Worm (Caenorhabditis elegans) whole organism, midembryonic: ENCODE results near the gene Y32F6A.5.

ENCODE experiments used
- T22C8.4 ChIP-seq: fragments of 200-800 bp; sonication (Bioruptor generic); IDR thresholded peaks from 2 replicates; pipeline ENCODE4 v1.3.6; 2022; ENCODE audit warnings: missing genetic modification characterization, missing compliant biosample characterization
- cog-1 ChIP-seq: sonication (generic microtip); optimal IDR thresholded peaks from 2 replicates; lab custom pipeline; 2016; ENCODE audit warnings: missing genetic modification characterization, missing compliant biosample characterization
- flt-1 ChIP-seq: fragments of 200-800 bp; sonication (Bioruptor generic); IDR thresholded peaks from 2 replicates; pipeline ENCODE4 v1.3.6; 2022; ENCODE audit warnings: missing genetic modification characterization, missing compliant biosample characterization
- klf-2 ChIP-seq: fragments of 200-800 bp; sonication (Bioruptor generic); conservative IDR thresholded peaks from 2 replicates; pipeline ENCODE4 v1.3.6; 2022; ENCODE audit warnings: missing genetic modification reagents, missing genetic modification characterization, missing compliant biosample characterization
- med-1 ChIP-seq: sonication (generic microtip); optimal IDR thresholded peaks from 2 replicates; lab custom pipeline; 2017; ENCODE audit warnings: missing genetic modification characterization, mild to moderate bottlenecking, missing compliant biosample characterization, antibody characterized with exemption, missing genetic modification reagents; ENCODE audit not compliant: insufficient read depth
- ref-1 ChIP-seq: fragments of 200-800 bp; sonication (Bioruptor generic); conservative IDR thresholded peaks from 2 replicates; pipeline ENCODE4 v1.3.6; 2022; ENCODE audit warnings: missing genetic modification reagents, missing genetic modification characterization, missing compliant biosample characterization
- tab-1 ChIP-seq: fragments of 200-800 bp; sonication (Bioruptor generic); IDR thresholded peaks from 2 replicates; pipeline ENCODE4 v1.3.6; 2022; ENCODE audit warnings: missing genetic modification characterization, missing compliant biosample characterization
- ztf-23 ChIP-seq: fragments of 200-800 bp; sonication (Bioruptor generic); IDR thresholded peaks from 2 replicates; pipeline ENCODE4 v1.3.6; 2022; ENCODE audit warnings: missing genetic modification reagents, missing genetic modification characterization, missing compliant biosample characterization
- ztf-29 ChIP-seq: fragments of 200-800 bp; sonication (Bioruptor generic); IDR thresholded peaks from 2 replicates; pipeline ENCODE4 v1.3.6; 2022; ENCODE audit warnings: missing genetic modification reagents, missing genetic modification characterization, missing compliant biosample characterization

Gene Y32F6A.5

ce11 chrV:10478097-10478828, 24.9 kb upstream of the Y32F6A.5 start, which contains the start of the genes crp-1 and Y32F6B.9:
TSS of gene crp-1 (plus strand) at chrV:10478564.
TSS of gene Y32F6B.9 (plus strand) at chrV:10478699.
- no peak for TF ChIP-seq cog-1 (tag; lab: Kevin White, UChicago)
- TF ChIP-seq klf-2 (GFP tag; lab: Robert Waterston, UW), result no peak
- TF ChIP-seq tab-1 (GFP tag; lab: Robert Waterston, UW), result no peak
- no peak for TF ChIP-seq ztf-29 (GFP tag; lab: Robert Waterston, UW)
- TF ChIP-seq ztf-23, result no peak
- TF ChIP-seq T22C8.4, result no peak
- TF ChIP-seq med-1, result no peak
- no peak for TF ChIP-seq flt-1
- no peak for TF ChIP-seq ref-1 (GFP tag; lab: Robert Waterston, UW)

- TF ChIP-seq klf-2 (GFP tag; lab: Robert Waterston, UW) (no peak), ztf-23 (no peak), tab-1 (GFP tag; lab: Robert Waterston, UW) (no peak), flt-1 (no peak), ref-1 (GFP tag; lab: Robert Waterston, UW) (no peak), cog-1 (tag; lab: Kevin White, UChicago) (no peak), ztf-29 (GFP tag; lab: Robert Waterston, UW) (no peak), med-1 (no peak), T22C8.4 (no peak)
Measured at ce11 chrV:10476864-10477443, 23.5 kb upstream of the Y32F6A.5 start.

ce11 chrV:10475421-10475820, 22.0 kb upstream of the Y32F6A.5 start:
- TF ChIP-seq ztf-29 (GFP tag; lab: Robert Waterston, UW) (no peak), cog-1 (tag; lab: Kevin White, UChicago) (no peak), T22C8.4 (no peak), klf-2 (GFP tag; lab: Robert Waterston, UW) (no peak), ref-1 (GFP tag; lab: Robert Waterston, UW) (no peak), flt-1 (no peak), tab-1 (GFP tag; lab: Robert Waterston, UW) (no peak), med-1 (no peak), ztf-23 (no peak)

ce11 chrV:10474040-10474439, 20.6 kb upstream of the Y32F6A.5 start:
- TF ChIP-seq ref-1 (GFP tag; lab: Robert Waterston, UW) (no peak), ztf-29 (GFP tag; lab: Robert Waterston, UW) (no peak), tab-1 (GFP tag; lab: Robert Waterston, UW) (no peak), ztf-23 (no peak), T22C8.4 (no peak)

- no peak for TF ChIP-seq tab-1 (GFP tag; lab: Robert Waterston, UW)
- no peak for TF ChIP-seq ztf-29 (GFP tag; lab: Robert Waterston, UW)
- TF ChIP-seq klf-2 (GFP tag; lab: Robert Waterston, UW), result no peak
- TF ChIP-seq flt-1, result no peak
- TF ChIP-seq med-1, result no peak
- TF ChIP-seq cog-1 (tag; lab: Kevin White, UChicago), result no peak
- no peak for TF ChIP-seq ref-1 (GFP tag; lab: Robert Waterston, UW)
- no peak for TF ChIP-seq ztf-23
- no peak for TF ChIP-seq T22C8.4
Measured at ce11 chrV:10472901-10473774, 19.7 kb upstream of the Y32F6A.5 start.

- no peak for TF ChIP-seq klf-2 (GFP tag; lab: Robert Waterston, UW)
- TF ChIP-seq ref-1 (GFP tag; lab: Robert Waterston, UW), result no peak
- no peak for TF ChIP-seq T22C8.4
- TF ChIP-seq ztf-23, result no peak
- no peak for TF ChIP-seq tab-1 (GFP tag; lab: Robert Waterston, UW)
- no peak for TF ChIP-seq ztf-29 (GFP tag; lab: Robert Waterston, UW)
- no peak for TF ChIP-seq med-1
- no peak for TF ChIP-seq cog-1 (tag; lab: Kevin White, UChicago)
- no peak for TF ChIP-seq flt-1
Measured at ce11 chrV:10471007-10471406, 17.6 kb upstream of the Y32F6A.5 start.

- TF ChIP-seq ztf-23 (no peak), cog-1 (tag; lab: Kevin White, UChicago) (no peak), flt-1 (no peak), klf-2 (GFP tag; lab: Robert Waterston, UW) (no peak), ztf-29 (GFP tag; lab: Robert Waterston, UW) (no peak), tab-1 (GFP tag; lab: Robert Waterston, UW) (no peak)
Measured at ce11 chrV:10469845-10470244, 16.4 kb upstream of the Y32F6A.5 start.

- no peak for TF ChIP-seq ztf-23
- TF ChIP-seq cog-1 (tag; lab: Kevin White, UChicago), result no peak
- no peak for TF ChIP-seq ref-1 (GFP tag; lab: Robert Waterston, UW)
Measured at ce11 chrV:10468709-10469108, 15.3 kb upstream of the Y32F6A.5 start.

- TF ChIP-seq T22C8.4 (no peak), cog-1 (tag; lab: Kevin White, UChicago) (no peak), ztf-29 (GFP tag; lab: Robert Waterston, UW) (no peak), ref-1 (GFP tag; lab: Robert Waterston, UW) (no peak), klf-2 (GFP tag; lab: Robert Waterston, UW) (no peak), tab-1 (GFP tag; lab: Robert Waterston, UW) (no peak), flt-1 (no peak), ztf-23 (no peak), med-1 (no peak)
Measured at ce11 chrV:10468190-10468589, 14.8 kb upstream of the Y32F6A.5 start, which contains the start of gene egl-9. TSS of gene egl-9 (plus strand) at chrV:10468517.
